Worm (Caenorhabditis elegans) whole organism, L2 larva: Measurements from ENCODE around the gene nspd-7.

Experiments used
- F13H6.1 ChIP-seq: sonication (generic microtip); optimal IDR thresholded peaks from 2 replicates; lab custom pipeline; 2016; ENCODE audit warnings: missing genetic modification characterization, missing compliant biosample characterization
- R02D3.7 ChIP-seq: fragments of 150-350 bp; optimal IDR thresholded peaks from 2 replicates; lab custom pipeline; 2014; ENCODE audit warnings: missing biosample characterization, missing genetic modification characterization
- alr-1 ChIP-seq: fragments of 150-350 bp; optimal IDR thresholded peaks from 2 replicates; lab custom pipeline; 2014; ENCODE audit warnings: missing biosample characterization, missing genetic modification characterization
- aly-2 ChIP-seq: fragments of 150-350 bp; optimal IDR thresholded peaks from 2 replicates; lab custom pipeline; 2014; ENCODE audit warnings: missing biosample characterization, missing genetic modification characterization
- ama-1 ChIP-seq: fragments of 150-350 bp; optimal IDR thresholded peaks from 2 replicates; lab custom pipeline; 2018; ENCODE audit warnings: inconsistent platforms
- blmp-1 ChIP-seq: sonication (generic microtip); optimal IDR thresholded peaks from 2 replicates; lab custom pipeline; 2017; ENCODE audit warnings: missing genetic modification characterization, mild to moderate bottlenecking, missing compliant biosample characterization, antibody characterized with exemption, moderate library complexity; ENCODE audit not compliant: insufficient read depth
- ceh-16 ChIP-seq: fragments of 150-350 bp; optimal IDR thresholded peaks from 2 replicates; lab custom pipeline; 2014; ENCODE audit warnings: missing biosample characterization, missing genetic modification characterization
- ceh-82 ChIP-seq: fragments of 150-350 bp; optimal IDR thresholded peaks from 2 replicates; lab custom pipeline; 2014; ENCODE audit warnings: missing biosample characterization, missing genetic modification characterization
- crh-2 ChIP-seq: sonication (generic microtip); optimal IDR thresholded peaks from 2 replicates; lab custom pipeline; 2017; ENCODE audit warnings: missing biosample characterization, missing genetic modification characterization
- dmd-4 ChIP-seq: sonication (generic microtip); optimal IDR thresholded peaks from 2 replicates; lab custom pipeline; 2017; ENCODE audit warnings: missing biosample characterization, missing genetic modification characterization
- egl-27 ChIP-seq: sonication (generic microtip); optimal IDR thresholded peaks from 3 replicates; lab custom pipeline; 2017; ENCODE audit warnings: missing biosample characterization, missing genetic modification reagents, missing genetic modification characterization
- elt-1 ChIP-seq: fragments of 150-350 bp; optimal IDR thresholded peaks from 2 replicates; lab custom pipeline; 2014; ENCODE audit warnings: missing biosample characterization, missing genetic modification characterization
- elt-3 ChIP-seq: sonication (generic microtip); optimal IDR thresholded peaks from 2 replicates; lab custom pipeline; 2017; ENCODE audit warnings: missing biosample characterization, missing genetic modification characterization
- fos-1 ChIP-seq: fragments of 150-350 bp; optimal IDR thresholded peaks from 2 replicates; lab custom pipeline; 2014; ENCODE audit warnings: missing biosample characterization, missing genetic modification characterization
- gmeb-1 ChIP-seq: fragments of 150-350 bp; optimal IDR thresholded peaks from 2 replicates; lab custom pipeline; 2014; ENCODE audit warnings: missing biosample characterization, missing genetic modification characterization
- lin-11 ChIP-seq: fragments of 150-350 bp; sonication (generic microtip); optimal IDR thresholded peaks from 2 replicates; lab custom pipeline; 2014; ENCODE audit warnings: missing biosample characterization, missing genetic modification characterization, inconsistent platforms, mixed read lengths
- lin-13 ChIP-seq: fragments of 150-350 bp; optimal IDR thresholded peaks from 2 replicates; lab custom pipeline; 2014; ENCODE audit warnings: missing biosample characterization, missing genetic modification reagents, missing genetic modification characterization
- lin-39 ChIP-seq: fragments of 150-350 bp; optimal IDR thresholded peaks from 2 replicates; lab custom pipeline; 2014; ENCODE audit warnings: missing biosample characterization, missing genetic modification reagents, missing genetic modification characterization
- lsy-2 ChIP-seq, 2 experiments: fragments of 150-350 bp in 1 of 2; sonication (generic microtip) in 1 of 2; optimal IDR thresholded peaks; 2 replicates each; lab custom pipeline; 2014 to 2017; ENCODE audit warnings: missing biosample characterization in 2 of 2, missing genetic modification characterization in 2 of 2
- mab-5 ChIP-seq: fragments of 150-350 bp; optimal IDR thresholded peaks from 2 replicates; lab custom pipeline; 2014; ENCODE audit warnings: missing biosample characterization, missing genetic modification characterization
- mdl-1 ChIP-seq, 2 experiments: fragments of 150-350 bp in 1 of 2; sonication (generic microtip) in 1 of 2; optimal IDR thresholded peaks; 2 replicates each; lab custom pipeline; 2017; ENCODE audit warnings: missing biosample characterization in 2 of 2, missing genetic modification characterization in 2 of 2
- nhr-10 ChIP-seq: sonication (generic microtip); optimal IDR thresholded peaks from 2 replicates; lab custom pipeline; 2017; ENCODE audit warnings: missing biosample characterization, missing genetic modification characterization
- nhr-11 ChIP-seq: fragments of 150-350 bp; optimal IDR thresholded peaks from 2 replicates; lab custom pipeline; 2014; ENCODE audit warnings: missing biosample characterization, missing genetic modification characterization
- nhr-129 ChIP-seq: fragments of 150-350 bp; optimal IDR thresholded peaks from 2 replicates; lab custom pipeline; 2014; ENCODE audit warnings: missing biosample characterization, missing genetic modification characterization
- nhr-21 ChIP-seq: fragments of 150-350 bp; optimal IDR thresholded peaks from 2 replicates; lab custom pipeline; 2014; ENCODE audit warnings: missing biosample characterization, missing genetic modification characterization
- nhr-23 ChIP-seq: fragments of 150-350 bp; optimal IDR thresholded peaks from 2 replicates; lab custom pipeline; 2014; ENCODE audit warnings: missing biosample characterization, missing genetic modification reagents, missing genetic modification characterization
- nhr-237 ChIP-seq: fragments of 150-350 bp; optimal IDR thresholded peaks from 2 replicates; lab custom pipeline; 2014; ENCODE audit warnings: missing biosample characterization, missing genetic modification characterization
- nhr-6 ChIP-seq: fragments of 150-350 bp; optimal IDR thresholded peaks from 2 replicates; lab custom pipeline; 2014; ENCODE audit warnings: missing biosample characterization, missing genetic modification characterization
- nhr-77 ChIP-seq: fragments of 150-350 bp; optimal IDR thresholded peaks from 2 replicates; lab custom pipeline; 2014; ENCODE audit warnings: missing biosample characterization, missing genetic modification characterization
- sem-4 ChIP-seq: fragments of 150-350 bp; optimal IDR thresholded peaks from 2 replicates; lab custom pipeline; 2014; ENCODE audit warnings: missing biosample characterization, missing genetic modification reagents, missing genetic modification characterization
- skn-1 ChIP-seq: sonication (generic microtip); optimal IDR thresholded peaks from 2 replicates; lab custom pipeline; 2017; ENCODE audit warnings: missing biosample characterization, missing genetic modification characterization
- sma-9 ChIP-seq, 2 experiments: fragments of 150-350 bp in 1 of 2; sonication (generic microtip) in 1 of 2; optimal IDR thresholded peaks; 2 replicates each; lab custom pipeline; 2014 to 2016; ENCODE audit warnings: missing genetic modification characterization in 2 of 2, mild to moderate bottlenecking in 1 of 2, missing biosample characterization in 1 of 2, missing compliant biosample characterization in 1 of 2, missing genetic modification reagents in 1 of 2, moderate library complexity in 1 of 2
- snpc-4 ChIP-seq: fragments of 150-350 bp; optimal IDR thresholded peaks from 2 replicates; lab custom pipeline; 2014; ENCODE audit warnings: missing biosample characterization, missing genetic modification characterization
- unc-39 ChIP-seq: fragments of 150-350 bp; optimal IDR thresholded peaks from 2 replicates; lab custom pipeline; 2014; ENCODE audit warnings: missing biosample characterization, missing genetic modification characterization
- unc-55 ChIP-seq: fragments of 150-350 bp; sonication (generic microtip); optimal IDR thresholded peaks from 3 replicates; lab custom pipeline; 2014; ENCODE audit warnings: missing biosample characterization, missing genetic modification reagents, missing genetic modification characterization
- unc-62 ChIP-seq: fragments of 150-350 bp; optimal IDR thresholded peaks from 2 replicates; lab custom pipeline; 2014; ENCODE audit warnings: missing biosample characterization, missing genetic modification reagents, missing genetic modification characterization
- zag-1 ChIP-seq: fragments of 150-350 bp; optimal IDR thresholded peaks from 2 replicates; lab custom pipeline; 2014; ENCODE audit warnings: missing biosample characterization, missing genetic modification characterization
- ztf-1 ChIP-seq: fragments of 200-800 bp; sonication (Bioruptor generic); conservative IDR thresholded peaks from 2 replicates; pipeline ENCODE4 v1.3.6; 2022; ENCODE audit warnings: missing genetic modification characterization, missing compliant biosample characterization
- ztf-11 ChIP-seq: sonication (generic microtip); optimal IDR thresholded peaks from 2 replicates; lab custom pipeline; 2017; ENCODE audit warnings: missing biosample characterization, missing genetic modification characterization
- ztf-4 ChIP-seq: fragments of 150-350 bp; optimal IDR thresholded peaks from 2 replicates; lab custom pipeline; 2014; ENCODE audit warnings: missing biosample characterization, missing genetic modification characterization

The nspd-7 gene

DNA sequence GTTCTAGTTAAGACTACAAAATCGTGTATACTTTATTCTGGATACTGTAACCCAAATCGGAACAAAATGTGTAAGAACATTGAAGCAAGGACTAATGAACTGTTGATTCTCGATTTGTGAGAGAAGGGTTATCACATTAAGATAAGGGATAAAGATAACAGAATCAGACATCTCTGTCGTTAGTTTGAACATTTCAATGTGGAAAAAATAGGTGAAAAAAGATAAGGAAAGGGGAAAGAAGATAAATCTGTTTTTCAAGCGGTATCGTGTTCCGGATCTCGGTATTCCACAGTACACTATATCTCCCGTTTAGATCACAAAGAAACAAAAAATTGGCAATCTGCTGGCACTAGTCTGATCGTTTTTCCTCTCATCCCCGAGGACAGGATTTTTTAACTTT, 7.9 kb downstream of the nspd-7 start:
- TF ChIP-seq elt-1 (tag; lab: Kevin White, UChicago) (peak; percentile 86), sem-4 (no peak), nhr-23 (tag; lab: Kevin White, UChicago) (no peak), sma-9 (GFP tag; optimal IDR thresholded peaks at IDR 0.05; lab: Kevin White, UChicago) (peak; percentile 49), sma-9 (tag; optimal IDR thresholded peaks at IDR 0.05; lab: Kevin White, UChicago) (no peak), blmp-1 (tag; lab: Kevin White, UChicago) (peak; percentile 19), nhr-237 (tag; lab: Kevin White, UChicago) (no peak), ama-1 (lab: Kevin White, UChicago) (no peak), egl-27 (tag; lab: Kevin White, UChicago) (peak; percentile 46), unc-62 (GFP tag; lab: Kevin White, UChicago) (no peak), gmeb-1 (tag; lab: Kevin White, UChicago) (no peak), lsy-2 (tag; optimal IDR thresholded peaks at IDR 0.05; lab: Kevin White, UChicago) (peak in 1 of 2 experiments; percentile 25), ceh-16 (peak; percentile 5), fos-1 (peak; percentile 7), nhr-21 (tag; lab: Kevin White, UChicago) (peak; percentile 63), mab-5 (tag; lab: Kevin White, UChicago) (no peak)
- TF ChIP-seq, all 48 proteins: peak for 8

DNA sequence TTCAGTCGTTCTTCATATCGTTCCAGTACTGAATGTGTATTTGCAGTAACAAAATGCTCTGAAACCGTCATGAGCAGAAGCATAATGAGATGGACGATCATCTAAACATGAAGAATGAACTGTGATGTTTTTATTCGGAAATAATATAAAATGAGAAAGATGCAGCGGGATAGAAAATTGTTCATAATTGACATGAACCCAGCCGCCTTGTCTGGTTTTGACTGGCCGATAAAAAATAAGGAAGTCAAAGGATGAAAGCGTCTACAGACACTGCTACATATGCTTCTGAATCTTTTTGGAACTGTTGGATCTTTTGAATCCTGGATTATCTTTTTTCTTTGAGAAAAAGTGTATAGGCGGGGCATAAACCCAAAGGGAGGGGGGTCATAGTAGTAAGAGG, 9.4 kb downstream of the nspd-7 start, which contains the start of gene F01G10.9:
Gene F01G10.9 (minus strand): TSS at position 101 of the 400 bp plus-strand sequence.
- TF ChIP-seq sem-4 (no peak), mab-5 (tag; lab: Kevin White, UChicago) (no peak), lin-11 (tag; lab: Kevin White, UChicago) (no peak), lsy-2 (tag; optimal IDR thresholded peaks at IDR 0.05; lab: Kevin White, UChicago) (no peak), nhr-6 (tag; lab: Kevin White, UChicago) (no peak), gmeb-1 (tag; lab: Kevin White, UChicago) (no peak), unc-55 (GFP tag; lab: Kevin White, UChicago) (no peak), mdl-1 (tag; optimal IDR thresholded peaks at IDR 0.05; lab: Kevin White, UChicago) (no peak), ceh-16 (no peak), ama-1 (lab: Kevin White, UChicago) (no peak)

DNA sequence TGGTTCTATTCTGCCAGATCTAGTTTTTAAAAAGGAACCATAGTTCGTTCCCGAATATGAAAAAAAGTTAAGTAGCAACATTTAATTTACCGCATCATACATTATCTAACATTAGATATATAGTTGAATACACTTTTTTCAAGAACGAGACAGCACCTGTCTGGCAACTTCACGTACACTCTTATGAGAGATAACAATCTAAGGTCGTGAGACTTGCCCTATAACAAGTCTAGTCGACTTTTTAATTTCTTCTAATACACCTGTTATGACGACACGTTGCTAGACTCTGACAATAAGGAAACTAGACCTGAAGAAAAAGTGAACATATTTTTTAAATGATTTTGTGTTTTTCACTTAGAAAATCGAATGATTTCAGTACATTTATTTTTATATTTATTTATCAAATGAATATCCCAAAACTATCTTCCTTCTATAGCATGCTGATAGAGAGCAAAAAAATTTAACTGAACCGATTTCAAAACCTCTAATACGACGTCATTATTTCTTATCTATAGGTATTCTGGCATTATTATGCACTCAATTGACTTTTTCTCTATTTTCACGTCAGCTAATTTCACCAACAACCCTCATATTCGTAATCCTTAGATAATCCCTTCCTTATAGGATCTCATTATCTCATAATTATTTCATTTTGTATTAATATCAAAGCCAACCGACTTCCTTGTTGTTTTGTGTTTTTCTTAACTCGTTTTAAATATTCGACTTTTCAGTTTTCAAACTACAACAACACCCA, 15.9 kb downstream of the nspd-7 start:
- TF ChIP-seq sma-9 (GFP tag; optimal IDR thresholded peaks at IDR 0.05; lab: Kevin White, UChicago) (peak; percentile 3), sma-9 (tag; optimal IDR thresholded peaks at IDR 0.05; lab: Kevin White, UChicago) (no peak), ceh-16 (no peak), crh-2 (tag; lab: Kevin White, UChicago) (peak; percentile 50), fos-1 (peak; percentile 13), R02D3.7 (tag; lab: Kevin White, UChicago) (no peak), lsy-2 (tag; optimal IDR thresholded peaks at IDR 0.05; lab: Kevin White, UChicago) (peak in 1 of 2 experiments; percentile 8)

DNA sequence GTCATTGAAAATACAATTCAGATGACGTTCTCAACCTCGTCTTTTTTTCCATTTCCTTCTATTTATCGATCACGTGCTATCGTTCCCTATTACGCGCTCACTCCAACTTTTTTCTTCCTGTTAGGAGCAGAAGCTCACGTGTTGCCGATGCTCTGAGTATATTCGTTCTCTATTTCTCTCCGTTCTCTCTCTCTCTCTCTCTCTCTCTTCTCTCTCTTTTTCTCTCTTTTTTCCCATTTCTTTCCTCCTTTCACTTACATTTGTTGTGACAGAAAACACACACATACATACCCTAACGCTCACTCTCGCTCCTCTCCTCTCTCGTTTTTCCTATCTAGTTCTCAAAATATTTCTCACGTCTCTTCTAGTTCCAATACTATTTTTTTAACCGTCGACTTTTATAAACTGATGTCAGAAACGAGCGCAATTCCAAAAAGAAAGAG, 16.6 kb downstream of the nspd-7 start:
- TF ChIP-seq ztf-4 (tag; lab: Kevin White, UChicago) (peak; percentile 69), egl-27 (tag; lab: Kevin White, UChicago) (peak; percentile 89), lin-11 (tag; lab: Kevin White, UChicago) (no peak), mdl-1 (tag; optimal IDR thresholded peaks at IDR 0.05; lab: Kevin White, UChicago) (peak; percentile 80 to 98), ceh-16 (peak; percentile 5), nhr-237 (tag; lab: Kevin White, UChicago) (no peak), ztf-1 (no peak), unc-55 (GFP tag; lab: Kevin White, UChicago) (peak; percentile 89), ztf-11 (no peak), elt-3 (tag; lab: Kevin White, UChicago) (no peak), lsy-2 (tag; optimal IDR thresholded peaks at IDR 0.05; lab: Kevin White, UChicago) (peak; percentile 65 to 92), nhr-23 (tag; lab: Kevin White, UChicago) (no peak), nhr-11 (tag; lab: Kevin White, UChicago) (peak; percentile 31), lin-39 (tag; lab: Kevin White, UChicago) (no peak), dmd-4 (no peak), nhr-77 (tag; lab: Kevin White, UChicago) (no peak), sma-9 (GFP tag; optimal IDR thresholded peaks at IDR 0.05; lab: Kevin White, UChicago) (peak; percentile 97), sma-9 (tag; optimal IDR thresholded peaks at IDR 0.05; lab: Kevin White, UChicago) (no peak), unc-39 (tag; lab: Kevin White, UChicago) (no peak), elt-1 (tag; lab: Kevin White, UChicago) (no peak), zag-1 (peak; percentile 87), nhr-21 (tag; lab: Kevin White, UChicago) (peak; percentile 83), skn-1 (tag; lab: Kevin White, UChicago) (peak; percentile 69), nhr-6 (tag; lab: Kevin White, UChicago) (peak; percentile 93), F13H6.1 (tag; lab: Kevin White, UChicago) (peak; percentile 96), mab-5 (tag; lab: Kevin White, UChicago) (peak; percentile 75), nhr-10 (tag; lab: Kevin White, UChicago) (peak; percentile 12), aly-2 (no peak), crh-2 (tag; lab: Kevin White, UChicago) (peak; percentile 100), lin-13 (GFP tag; lab: Kevin White, UChicago) (peak; percentile 56), snpc-4 (tag; lab: Kevin White, UChicago) (peak; percentile 32), unc-62 (GFP tag; lab: Kevin White, UChicago) (peak; percentile 73), alr-1 (tag; lab: Kevin White, UChicago) (no peak), nhr-129 (peak; percentile 96), fos-1 (peak; percentile 81), ceh-82 (tag; lab: Kevin White, UChicago) (no peak), sem-4 (peak; percentile 81), gmeb-1 (tag; lab: Kevin White, UChicago) (peak; percentile 78), R02D3.7 (tag; lab: Kevin White, UChicago) (no peak)
